Fruit fly (Drosophila melanogaster) whole organism, pupa: ENCODE measurements around the gene Rai1.

ENCODE experiments used
- CG10348 ChIP-seq: fragments of 200-800 bp; sonication (Bioruptor generic); IDR thresholded peaks from 2 replicates; pipeline ENCODE4 v1.3.6; 2022; ENCODE audit warnings: missing biosample characterization, missing genetic modification characterization
- CG15710 ChIP-seq: fragments of 200-800 bp; sonication (Bioruptor generic); optimal IDR thresholded peaks from 2 replicates; lab custom pipeline; 2018; ENCODE audit warnings: missing biosample characterization, mild to moderate bottlenecking, missing genetic modification characterization, moderate library complexity
- Pif1B ChIP-seq: fragments of 200-800 bp; sonication (Bioruptor generic); optimal IDR thresholded peaks from 3 replicates; lab custom pipeline; 2016; ENCODE audit warnings: missing biosample characterization, missing genetic modification characterization

DNA sequence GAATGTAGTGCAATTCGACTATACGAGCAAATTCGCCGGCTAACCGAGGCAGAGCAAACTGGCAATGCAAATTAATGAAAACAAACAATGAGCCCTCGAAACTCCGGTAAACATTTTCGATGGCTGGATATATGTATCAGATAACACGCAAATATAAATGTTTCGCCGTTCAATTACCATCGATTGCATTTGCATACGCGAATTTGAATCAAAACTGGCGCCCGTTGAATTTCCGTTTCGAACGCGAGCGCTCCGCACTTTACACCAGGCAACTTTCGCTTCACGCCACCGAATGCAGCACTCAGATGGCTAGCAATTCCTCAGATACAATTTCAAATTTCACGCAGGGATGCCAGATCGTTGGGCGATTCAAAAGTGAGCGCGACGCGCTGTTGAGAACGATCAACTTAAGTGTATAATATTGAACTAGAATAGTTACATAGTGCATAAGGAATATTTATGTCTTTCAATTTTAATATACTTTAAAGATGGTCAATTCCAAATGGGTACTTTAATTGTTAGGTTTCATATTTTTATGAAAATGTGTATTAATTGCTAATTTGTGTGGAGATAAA is 19.9 kb downstream of the Rai1 start, which contains the start of gene if:
- TF ChIP-seq CG10348 (GFP tag; lab: Robert Waterston, UW): no peak
- TF ChIP-seq Pif1B (GFP tag; lab: Kevin White, UChicago): no peak
- no peak for TF ChIP-seq CG15710 (tag; lab: Kevin White, UChicago)
